Fruit fly (Drosophila melanogaster) whole organism, embryonic: ENCODE data around the gene CG13920.

Source experiments
- Abd-B ChIP-seq: fragments of 200-800 bp; sonication (Bioruptor generic); optimal IDR thresholded peaks from 2 replicates; lab custom pipeline; 2018; ENCODE audit warnings: missing biosample characterization, mild to moderate bottlenecking, missing genetic modification characterization, moderate library complexity
- Adf1 ChIP-seq: fragments of 200-800 bp; sonication (Bioruptor generic); IDR thresholded peaks from 2 replicates; pipeline ENCODE4 v1.3.6; 2022; ENCODE audit warnings: missing biosample characterization, missing genetic modification characterization
- CG10959 ChIP-seq: fragments of 200-800 bp; sonication (Bioruptor generic); IDR thresholded peaks from 2 replicates; pipeline ENCODE4 v1.3.6; 2022; ENCODE audit warnings: missing biosample characterization, missing genetic modification characterization
- CG11723 ChIP-seq: fragments of 200-800 bp; sonication (Bioruptor generic); optimal IDR thresholded peaks from 2 replicates; lab custom pipeline; 2017; ENCODE audit warnings: missing biosample characterization, mild to moderate bottlenecking, missing genetic modification characterization
- CG12659 ChIP-seq: fragments of 200-800 bp; sonication (Bioruptor generic); optimal IDR thresholded peaks from 3 replicates; lab custom pipeline; 2017; ENCODE audit warnings: mild to moderate bottlenecking, missing biosample characterization, missing genetic modification reagents, missing genetic modification characterization
- CG13424 ChIP-seq: fragments of 200-800 bp; sonication (Bioruptor generic); optimal IDR thresholded peaks from 2 replicates; lab custom pipeline; 2019; ENCODE audit warnings: missing biosample characterization, mild to moderate bottlenecking, missing genetic modification characterization, moderate library complexity
- CG13894 ChIP-seq: fragments of 200-800 bp; sonication (Bioruptor generic); optimal IDR thresholded peaks from 3 replicates; lab custom pipeline; 2018; ENCODE audit warnings: missing biosample characterization, mild to moderate bottlenecking, missing genetic modification characterization, moderate library complexity
- CG15696 ChIP-seq: fragments of 200-800 bp; sonication (Bioruptor generic); optimal IDR thresholded peaks from 2 replicates; lab custom pipeline; 2019; ENCODE audit warnings: missing biosample characterization, mild to moderate bottlenecking, missing genetic modification characterization, moderate library complexity
- CG1603 ChIP-seq: fragments of 200-800 bp; sonication (Bioruptor generic); optimal IDR thresholded peaks from 2 replicates; lab custom pipeline; 2019; ENCODE audit warnings: missing biosample characterization, mild to moderate bottlenecking, missing genetic modification characterization, moderate library complexity
- CG16863 ChIP-seq: fragments of 200-800 bp; sonication (Bioruptor generic); optimal IDR thresholded peaks from 3 replicates; lab custom pipeline; 2016; ENCODE audit warnings: missing biosample characterization, missing genetic modification characterization
- CG17912 ChIP-seq: fragments of 200-800 bp; sonication (Bioruptor generic); optimal IDR thresholded peaks from 2 replicates; lab custom pipeline; 2018; ENCODE audit warnings: missing biosample characterization, mild to moderate bottlenecking, missing genetic modification characterization
- CG1792 ChIP-seq: fragments of 200-800 bp; sonication (Bioruptor generic); optimal IDR thresholded peaks from 2 replicates; lab custom pipeline; 2016; ENCODE audit warnings: missing biosample characterization, missing genetic modification characterization
- CG18599 ChIP-seq: fragments of 200-800 bp; sonication (Bioruptor generic); optimal IDR thresholded peaks from 3 replicates; lab custom pipeline; 2017; ENCODE audit warnings: missing biosample characterization, missing genetic modification characterization, mild to moderate bottlenecking, moderate library complexity, missing genetic modification reagents
- CG2875 ChIP-seq: fragments of 200-800 bp; sonication (Bioruptor generic); optimal IDR thresholded peaks from 2 replicates; lab custom pipeline; 2017; ENCODE audit warnings: missing biosample characterization, mild to moderate bottlenecking, missing genetic modification characterization, missing genetic modification reagents
- CG3281 ChIP-seq: fragments of 200-800 bp; sonication (Bioruptor generic); optimal IDR thresholded peaks from 3 replicates; lab custom pipeline; 2017; ENCODE audit warnings: missing biosample characterization, mild to moderate bottlenecking, missing genetic modification characterization
- CG33213 ChIP-seq: fragments of 200-800 bp; sonication (Bioruptor generic); optimal IDR thresholded peaks from 3 replicates; lab custom pipeline; 2016; ENCODE audit warnings: missing biosample characterization, missing genetic modification characterization
- CG3847 ChIP-seq: fragments of 200-800 bp; sonication (Bioruptor generic); IDR thresholded peaks from 2 replicates; pipeline ENCODE4 v1.3.6; 2022; ENCODE audit warnings: missing biosample characterization, missing genetic modification characterization
- CG4282 ChIP-seq: fragments of 200-800 bp; sonication (Bioruptor generic); optimal IDR thresholded peaks from 2 replicates; lab custom pipeline; 2016; ENCODE audit warnings: missing biosample characterization, missing genetic modification characterization
- CG43689 ChIP-seq: fragments of 200-800 bp; sonication (Bioruptor generic); IDR thresholded peaks from 2 replicates; pipeline ENCODE4 v1.3.6; 2022; ENCODE audit warnings: missing biosample characterization, missing genetic modification characterization
- CG4730 ChIP-seq: fragments of 200-800 bp; sonication (Bioruptor generic); IDR thresholded peaks from 2 replicates; pipeline ENCODE4 v1.3.6; 2022; ENCODE audit warnings: missing biosample characterization, missing genetic modification characterization
- CG6654 ChIP-seq: fragments of 200-800 bp; sonication (Bioruptor generic); optimal IDR thresholded peaks from 2 replicates; lab custom pipeline; 2017; ENCODE audit warnings: missing biosample characterization, mild to moderate bottlenecking, missing genetic modification characterization
- CG7271 ChIP-seq: fragments of 200-800 bp; sonication (Bioruptor generic); optimal IDR thresholded peaks from 2 replicates; lab custom pipeline; 2018; ENCODE audit warnings: missing biosample characterization, mild to moderate bottlenecking, missing genetic modification characterization, moderate library complexity
- CG7556 ChIP-seq: fragments of 200-800 bp; sonication (Bioruptor generic); optimal IDR thresholded peaks from 2 replicates; lab custom pipeline; 2017; ENCODE audit warnings: missing biosample characterization, mild to moderate bottlenecking, missing genetic modification characterization
- CG8281 ChIP-seq: fragments of 200-800 bp; sonication (Bioruptor generic); optimal IDR thresholded peaks from 2 replicates; lab custom pipeline; 2018; ENCODE audit warnings: missing biosample characterization, mild to moderate bottlenecking, missing genetic modification characterization, moderate library complexity
- CkIIα-i1 ChIP-seq: fragments of 200-800 bp; sonication (Bioruptor generic); IDR thresholded peaks from 2 replicates; pipeline ENCODE4 v1.3.6; 2022; ENCODE audit warnings: missing biosample characterization, missing genetic modification characterization
- D19A ChIP-seq: fragments of 200-800 bp; optimal IDR thresholded peaks from 3 replicates; lab custom pipeline; 2019; ENCODE audit warnings: missing biosample characterization, mild to moderate bottlenecking, missing genetic modification characterization, moderate library complexity
- Dbx ChIP-seq: fragments of 200-800 bp; sonication (Bioruptor generic); IDR thresholded peaks from 3 replicates; pipeline ENCODE4 v1.3.6; 2022; ENCODE audit warnings: missing biosample characterization, missing genetic modification characterization
- ERR ChIP-seq: fragments of 200-800 bp; sonication (Bioruptor generic); optimal IDR thresholded peaks from 2 replicates; lab custom pipeline; 2016; ENCODE audit warnings: missing biosample characterization, missing genetic modification characterization
- Hand ChIP-seq: fragments of 200-800 bp; sonication (Bioruptor generic); optimal IDR thresholded peaks from 2 replicates; lab custom pipeline; 2017; ENCODE audit warnings: mild to moderate bottlenecking, missing biosample characterization, missing genetic modification reagents, missing genetic modification characterization
- HmgD ChIP-seq: fragments of 200-800 bp; sonication (Bioruptor generic); optimal IDR thresholded peaks from 3 replicates; lab custom pipeline; 2016; ENCODE audit warnings: missing biosample characterization, missing genetic modification characterization
- Nf-YA ChIP-seq: fragments of 200-800 bp; sonication (Bioruptor generic); IDR thresholded peaks from 2 replicates; pipeline ENCODE4 v1.3.6; 2022; ENCODE audit warnings: missing biosample characterization, missing genetic modification characterization
- Pdp1 ChIP-seq, 2 experiments: fragments of 200-800 bp; sonication (Bioruptor generic); optimal IDR thresholded peaks; 3 replicates each; lab custom pipeline; 2016; ENCODE audit warnings: missing biosample characterization in 2 of 2, missing genetic modification characterization in 2 of 2, mild to moderate bottlenecking in 1 of 2, moderate library complexity in 1 of 2
- Rx ChIP-seq: fragments of 200-800 bp; sonication (Bioruptor generic); IDR thresholded peaks from 2 replicates; pipeline ENCODE4 v1.3.6; 2022; ENCODE audit warnings: missing biosample characterization, missing genetic modification characterization
- Sox100B ChIP-seq: fragments of 200-800 bp; sonication (Bioruptor generic); optimal IDR thresholded peaks from 3 replicates; lab custom pipeline; 2018; ENCODE audit warnings: missing biosample characterization, mild to moderate bottlenecking, missing genetic modification characterization
- ab ChIP-seq: fragments of 200-800 bp; sonication (Bioruptor generic); optimal IDR thresholded peaks from 2 replicates; lab custom pipeline; 2016; ENCODE audit warnings: missing biosample characterization, missing genetic modification characterization
- amos ChIP-seq: fragments of 200-800 bp; sonication (Bioruptor generic); IDR thresholded peaks from 2 replicates; pipeline ENCODE4 v1.3.6; 2022; ENCODE audit warnings: missing biosample characterization, missing genetic modification characterization; ENCODE audit not compliant: partially characterized antibody
- cas ChIP-seq: fragments of 200-800 bp; sonication (Bioruptor generic); IDR thresholded peaks from 2 replicates; pipeline ENCODE4 v1.3.6; 2022; ENCODE audit warnings: missing biosample characterization, missing genetic modification characterization
- ci ChIP-seq: fragments of 200-800 bp; sonication (Bioruptor generic); IDR thresholded peaks from 3 replicates; pipeline ENCODE4 v1.3.6; 2022; ENCODE audit warnings: missing biosample characterization, missing genetic modification characterization
- crp ChIP-seq, 2 experiments: fragments of 200-800 bp; sonication (Bioruptor generic); optimal IDR thresholded peaks; 2 replicates in 1 of 2; 3 replicates in 1 of 2; lab custom pipeline; 2017; ENCODE audit warnings: missing biosample characterization in 2 of 2, missing genetic modification characterization in 2 of 2, mild to moderate bottlenecking in 1 of 2, moderate library complexity in 1 of 2
- dysf ChIP-seq: fragments of 200-800 bp; sonication (Bioruptor generic); IDR thresholded peaks from 3 replicates; pipeline ENCODE4 v1.3.6; 2022; ENCODE audit warnings: missing biosample characterization, missing genetic modification characterization
- hth ChIP-seq: fragments of >200 bp; optimal IDR thresholded peaks from 2 replicates; lab custom pipeline; 2017; ENCODE audit warnings: inconsistent platforms
- jumu ChIP-seq: fragments of 200-800 bp; sonication (Bioruptor generic); optimal IDR thresholded peaks from 3 replicates; lab custom pipeline; 2016; ENCODE audit warnings: missing biosample characterization, missing genetic modification characterization
- nerfin-1 ChIP-seq: fragments of 200-800 bp; sonication (Bioruptor generic); optimal IDR thresholded peaks from 3 replicates; lab custom pipeline; 2019; ENCODE audit warnings: missing biosample characterization, mild to moderate bottlenecking, missing genetic modification characterization, moderate library complexity
- pan ChIP-seq, 4 experiments: fragments of >200 bp in 3 of 4; fragments of 200-800 bp in 1 of 4; sonication (Bioruptor generic) in 1 of 4; optimal IDR thresholded peaks in 3 of 4; IDR thresholded peaks in 1 of 4; 2 replicates each; pipeline versions ENCODE4 v1.3.6 to Lab custom; 2017 to 2022; ENCODE audit warnings: missing biosample characterization in 2 of 4, missing genetic modification characterization in 2 of 4, mixed read lengths in 1 of 4
- prd ChIP-seq, 3 experiments: fragments of >200 bp in 2 of 3; fragments of 200-800 bp in 1 of 3; sonication (Bioruptor generic) in 1 of 3; optimal IDR thresholded peaks in 2 of 3; IDR thresholded peaks in 1 of 3; 2 replicates in 2 of 3; 3 replicates in 1 of 3; pipeline versions ENCODE4 v1.3.6 to Lab custom; 2017 to 2022; ENCODE audit warnings: missing biosample characterization in 1 of 3, missing genetic modification characterization in 1 of 3
- pzg ChIP-seq: fragments of 200-800 bp; sonication (Bioruptor generic); optimal IDR thresholded peaks from 3 replicates; lab custom pipeline; 2018; ENCODE audit warnings: missing biosample characterization, mild to moderate bottlenecking, missing genetic modification characterization, moderate library complexity
- ro ChIP-seq: fragments of 200-800 bp; sonication (Bioruptor generic); IDR thresholded peaks from 2 replicates; pipeline ENCODE4 v1.3.6; 2022; ENCODE audit warnings: missing biosample characterization, missing genetic modification characterization
- wor ChIP-seq: fragments of 200-800 bp; sonication (Bioruptor generic); IDR thresholded peaks from 2 replicates; pipeline ENCODE4 v1.3.6; 2022; ENCODE audit warnings: missing biosample characterization, missing genetic modification characterization
- zfh2 ChIP-seq: fragments of 200-800 bp; sonication (Bioruptor generic); optimal IDR thresholded peaks from 2 replicates; lab custom pipeline; 2016; ENCODE audit warnings: missing biosample characterization, missing genetic modification characterization

The CG13920 gene

DNA sequence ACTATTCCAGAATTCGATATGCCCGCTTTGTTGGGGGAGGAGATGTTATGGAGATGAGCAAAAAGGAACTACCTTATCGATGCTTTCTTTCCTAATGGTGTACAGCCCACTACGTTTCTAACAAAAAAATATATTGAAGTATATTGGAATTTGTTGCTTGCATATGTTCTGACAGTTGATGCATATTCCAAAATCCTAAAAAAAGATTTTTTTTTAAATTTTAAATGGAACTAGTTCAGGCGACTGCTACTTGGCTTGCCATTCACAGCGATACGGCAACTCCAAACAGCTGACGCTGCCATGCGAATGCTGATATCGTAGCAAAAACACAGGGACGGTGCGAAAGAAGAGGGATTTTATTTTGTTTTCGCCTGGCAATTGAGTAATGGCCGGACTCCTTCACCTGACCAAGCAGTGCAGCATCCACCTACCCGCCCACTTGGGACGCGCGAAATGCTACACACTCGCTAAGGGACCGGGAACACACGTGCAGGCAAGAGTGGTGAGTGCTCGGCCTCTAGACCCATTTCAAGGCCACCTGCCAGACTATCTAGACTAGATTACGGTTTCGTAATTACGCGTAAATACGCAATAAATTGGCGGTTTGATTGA, 30.5 kb upstream of the CG13920 start, which contains the start of the genes CG13926, ABCB7 and CG33230 (continued):
- TF ChIP-seq CG1603 (tag; lab: Kevin White, UChicago) (no peak), ci (GFP tag; lab: Robert Waterston, UW) (no peak; the same call in 2 of the 3 replicates), CG15696 (tag; lab: Kevin White, UChicago) (no peak), Pdp1 (GFP tag; optimal IDR thresholded peaks at IDR 0.05; lab: Kevin White, UChicago) (peak; percentile 39 to 77), pzg (peak; percentile 54), cas (no peak), HmgD (GFP tag; lab: Kevin White, UChicago) (no peak), CG10959 (GFP tag; lab: Robert Waterston, UW) (no peak), CG3847 (GFP tag; lab: Robert Waterston, UW) (peak; percentile 38; the same call in 1 of the 2 replicates), CG3281 (peak; percentile 55), CG8281 (no peak), CG18599 (GFP tag; lab: Kevin White, UChicago) (peak; percentile 61), zfh2 (GFP tag; lab: Kevin White, UChicago) (peak; percentile 31), CG17912 (GFP tag; lab: Kevin White, UChicago) (no peak), prd (optimal IDR thresholded peaks at IDR 0.05; lab: Kevin White, UChicago) (no peak), prd (GFP tag; IDR thresholded peaks at IDR 0.05; lab: Robert Waterston, UW) (peak; percentile 20; the same call in 2 of the 3 replicates), CG7556 (GFP tag; lab: Kevin White, UChicago) (no peak), ab (GFP tag; lab: Kevin White, UChicago) (no peak), jumu (no peak), wor (GFP tag; lab: Robert Waterston, UW) (no peak), pan (optimal IDR thresholded peaks at IDR 0.05; lab: Kevin White, UChicago) (no peak), pan (GFP tag; optimal IDR thresholded peaks at IDR 0.05 in 1 of 2, IDR thresholded peaks at IDR 0.05 in 1 of 2) (no peak), Abd-B (GFP tag; lab: Kevin White, UChicago) (peak; percentile 14), CG33213 (GFP tag; lab: Kevin White, UChicago) (no peak), CG13424 (peak; percentile 39), CG12659 (GFP tag; lab: Kevin White, UChicago) (peak; percentile 63), hth (lab: Kevin White, UChicago) (no peak), Sox100B (GFP tag; lab: Kevin White, UChicago) (no peak), crp (GFP tag; optimal IDR thresholded peaks at IDR 0.05; lab: Kevin White, UChicago) (peak; percentile 34 to 92), CG16863 (no peak), ro (GFP tag; lab: Robert Waterston, UW) (no peak), CG6654 (no peak), Dbx (GFP tag; lab: Robert Waterston, UW) (0 out of 3 replicates have a peak, but pooled peaks have one; percentile 42), CG13894 (tag; lab: Kevin White, UChicago) (no peak), CG2875 (GFP tag; lab: Kevin White, UChicago) (no peak), Hand (GFP tag; lab: Kevin White, UChicago) (no peak), CG4282 (GFP tag; lab: Kevin White, UChicago) (no peak), CG43689 (GFP tag; lab: Robert Waterston, UW) (no peak), Rx (GFP tag; lab: Robert Waterston, UW) (no peak), dysf (GFP tag; lab: Robert Waterston, UW) (0 out of 3 replicates have a peak, but pooled peaks have one; percentile 30), Adf1 (GFP tag; lab: Robert Waterston, UW) (peak; percentile 20; the same call in 1 of the 2 replicates), Nf-YA (GFP tag; lab: Robert Waterston, UW) (no peak), CkIIα-i1 (GFP tag; lab: Robert Waterston, UW) (no peak), CG1792 (GFP tag; lab: Kevin White, UChicago) (no peak), CG11723 (GFP tag; lab: Kevin White, UChicago) (no peak), CG4730 (no peak), nerfin-1 (tag; lab: Kevin White, UChicago) (peak; percentile 33), CG7271 (tag; lab: Kevin White, UChicago) (no peak), ERR (GFP tag; lab: Kevin White, UChicago) (no peak), amos (GFP tag; lab: Robert Waterston, UW) (peak; percentile 46; the same call in 1 of the 2 replicates), D19A (tag; lab: Kevin White, UChicago) (no peak)
